Worm (Caenorhabditis elegans): ENCODE data around the gene glb-24.

glb-24 gene

ce11 chrV:12849736-12850135 lies 36.0 kb downstream of the glb-24 start, which contains the start of gene C44H9.5 (continued):
- TF ChIP-seq pha-2 (tag; optimal IDR thresholded peaks at IDR 0.05) (no peak), hlh-15 (tag; optimal IDR thresholded peaks at IDR 0.05) (no peak)

ce11 chrV:12845247-12845646 lies 40.5 kb downstream of the glb-24 start, which contains the start of gene C44H9.6:
Gene C44H9.6, minus strand, starts transcription at chrV:12845347.
- TF ChIP-seq pat-9 (tag; optimal IDR thresholded peaks at IDR 0.05) (no peak), eyg-1 (tag; optimal IDR thresholded peaks at IDR 0.05) (no peak), che-1 (tag; optimal IDR thresholded peaks at IDR 0.05) (no peak), pqm-1 (tag; optimal IDR thresholded peaks at IDR 0.05) (no peak), dve-1 (tag; optimal IDR thresholded peaks at IDR 0.05) (no peak), fkh-10 (GFP tag; optimal IDR thresholded peaks at IDR 0.05) (no peak), hlh-15 (tag; optimal IDR thresholded peaks at IDR 0.05) (no peak)

- no peak for TF ChIP-seq ets-4 (tag; optimal IDR thresholded peaks at IDR 0.05)
- no peak for TF ChIP-seq T23F11.4 (GFP tag; optimal IDR thresholded peaks at IDR 0.05)
- no peak for TF ChIP-seq ttx-3 (tag; optimal IDR thresholded peaks at IDR 0.05)
- TF ChIP-seq fkh-10 (GFP tag; optimal IDR thresholded peaks at IDR 0.05) = no peak
- no peak for TF ChIP-seq pax-1 (tag; optimal IDR thresholded peaks at IDR 0.05)
- TF ChIP-seq nhr-232 (tag; optimal IDR thresholded peaks at IDR 0.05) = no peak
- no peak for TF ChIP-seq pqm-1 (tag; optimal IDR thresholded peaks at IDR 0.05)
- TF ChIP-seq unc-55 (GFP tag; optimal IDR thresholded peaks at IDR 0.05) = no peak
- no peak for TF ChIP-seq ceh-30 (tag; optimal IDR thresholded peaks at IDR 0.05)
- no peak for TF ChIP-seq odd-2 (tag; optimal IDR thresholded peaks at IDR 0.05)
- no peak for TF ChIP-seq tbx-7 (tag; optimal IDR thresholded peaks at IDR 0.05)
- TF ChIP-seq zip-5 (tag; optimal IDR thresholded peaks at IDR 0.05) = no peak
- no peak for TF ChIP-seq K09A11.1 (tag; optimal IDR thresholded peaks at IDR 0.05; ENCODE audit: insufficient read depth)
- TF ChIP-seq ama-1 (optimal IDR thresholded peaks at IDR 0.05) = no peak
Measured at ce11 chrV:12844748-12845147, 41.0 kb downstream of the glb-24 start.

ce11 chrV:12835388-12835787 lies 50.4 kb downstream of the glb-24 start, which contains the start of gene C44H9.4:
Gene C44H9.4, plus strand, starts transcription at chrV:12835688.
- TF ChIP-seq eyg-1 (tag; optimal IDR thresholded peaks at IDR 0.05) (no peak), pros-1 (tag; optimal IDR thresholded peaks at IDR 0.05) (no peak), unc-3 (GFP tag; conservative IDR thresholded peaks at IDR 0.05) (no peak), unc-3 (tag; optimal IDR thresholded peaks at IDR 0.05) (no peak), che-1 (tag; optimal IDR thresholded peaks at IDR 0.05) (no peak), rnt-1 (tag; optimal IDR thresholded peaks at IDR 0.05) (no peak), tbx-7 (tag; optimal IDR thresholded peaks at IDR 0.05) (no peak), ceh-19 (GFP tag; optimal IDR thresholded peaks at IDR 0.05) (no peak), C38D4.7 (GFP tag; optimal IDR thresholded peaks at IDR 0.05) (no peak), C08G9.2 (tag; optimal IDR thresholded peaks at IDR 0.05) (no peak)
